Worm (Caenorhabditis elegans) whole organism, L4 larva: Measurements from ENCODE around the gene F52B10.3.
A peak's percentile ranks its signal among the peaks of the same experiment; 100 is the strongest.

Source experiments
- D1046.2 ChIP-seq: fragments of 200-800 bp; sonication (Bioruptor generic); IDR thresholded peaks from 2 replicates; pipeline ENCODE4 v1.3.6; 2022; ENCODE audit warnings: missing genetic modification characterization, missing compliant biosample characterization
- F26F4.8 ChIP-seq: fragments of 200-800 bp; sonication (Bioruptor generic); conservative IDR thresholded peaks from 2 replicates; pipeline ENCODE4 v1.3.6; 2022; ENCODE audit warnings: missing genetic modification characterization, missing compliant biosample characterization
- F44E2.7 ChIP-seq: fragments of 200-800 bp; sonication (Bioruptor generic); IDR thresholded peaks from 2 replicates; pipeline ENCODE4 v2.1.2; 2022; ENCODE audit warnings: missing genetic modification characterization, missing compliant biosample characterization
- T20F7.1 ChIP-seq: fragments of 200-800 bp; sonication (Bioruptor generic); optimal IDR thresholded peaks from 2 replicates; lab custom pipeline; 2018; ENCODE audit warnings: mild to moderate bottlenecking, missing genetic modification characterization, missing compliant biosample characterization
- Y105C5A.15 ChIP-seq: fragments of 200-800 bp; sonication (Bioruptor generic); IDR thresholded peaks from 2 replicates; pipeline ENCODE4 v1.3.6; 2022; ENCODE audit warnings: missing genetic modification characterization, missing compliant biosample characterization
- Y5F2A.4 ChIP-seq: fragments of 200-800 bp; sonication (Bioruptor generic); optimal IDR thresholded peaks from 2 replicates; lab custom pipeline; 2018; ENCODE audit warnings: mild to moderate bottlenecking, missing genetic modification characterization, missing compliant biosample characterization
- ZK337.2 ChIP-seq: fragments of 200-800 bp; sonication (Bioruptor generic); IDR thresholded peaks from 2 replicates; pipeline ENCODE4 v1.3.6; 2022; ENCODE audit warnings: missing genetic modification reagents, missing genetic modification characterization, missing compliant biosample characterization
- ama-1 ChIP-seq: fragments of 150-350 bp; optimal IDR thresholded peaks from 2 replicates; lab custom pipeline; 2014; ENCODE audit warnings: inconsistent platforms, mixed read lengths
- ceh-28 ChIP-seq: fragments of 150-350 bp; optimal IDR thresholded peaks from 2 replicates; lab custom pipeline; 2014; ENCODE audit warnings: missing biosample characterization, missing genetic modification reagents, missing genetic modification characterization
- ceh-32 ChIP-seq: sonication (generic microtip); optimal IDR thresholded peaks from 2 replicates; lab custom pipeline; 2016; ENCODE audit warnings: mild to moderate bottlenecking, missing genetic modification characterization, missing compliant biosample characterization; ENCODE audit not compliant: poor library complexity
- ceh-44 ChIP-seq: fragments of 200-800 bp; sonication (Bioruptor generic); IDR thresholded peaks from 2 replicates; pipeline ENCODE4 v1.3.6; 2022; ENCODE audit warnings: missing genetic modification reagents, missing genetic modification characterization, missing compliant biosample characterization
- ceh-82 ChIP-seq: sonication (generic microtip); optimal IDR thresholded peaks from 2 replicates; lab custom pipeline; 2017; ENCODE audit warnings: missing biosample characterization, missing genetic modification characterization
- daf-12 ChIP-seq: fragments of 150-350 bp; optimal IDR thresholded peaks from 2 replicates; lab custom pipeline; 2014; ENCODE audit warnings: missing biosample characterization, missing genetic modification reagents, missing genetic modification characterization
- daf-16 ChIP-seq, 3 experiments: sonication (generic microtip); optimal IDR thresholded peaks; 2 replicates each; lab custom pipeline; 2016 to 2017; ENCODE audit warnings: missing genetic modification characterization in 3 of 3, missing genetic modification reagents in 3 of 3, mild to moderate bottlenecking in 2 of 3, missing compliant biosample characterization in 2 of 3, missing biosample characterization in 1 of 3, moderate library complexity in 1 of 3
- daf-19 ChIP-seq: fragments of 200-800 bp; sonication (Bioruptor generic); conservative IDR thresholded peaks from 2 replicates; pipeline ENCODE4 v1.3.6; 2022; ENCODE audit warnings: missing genetic modification characterization, missing compliant biosample characterization
- daf-8 ChIP-seq: fragments of 200-800 bp; sonication (Bioruptor generic); IDR thresholded peaks from 2 replicates; pipeline ENCODE4 v1.3.6; 2022; ENCODE audit warnings: missing genetic modification characterization, missing compliant biosample characterization
- dmd-6 ChIP-seq: fragments of 200-800 bp; sonication (Bioruptor generic); IDR thresholded peaks from 2 replicates; pipeline ENCODE4 v1.3.6; 2022; ENCODE audit warnings: missing genetic modification reagents, missing genetic modification characterization, missing compliant biosample characterization
- dpl-1 ChIP-seq: fragments of 150-350 bp; optimal IDR thresholded peaks from 2 replicates; lab custom pipeline; 2014; ENCODE audit warnings: missing biosample characterization, missing genetic modification reagents, missing genetic modification characterization
- duxl-1 ChIP-seq: sonication (generic microtip); optimal IDR thresholded peaks from 2 replicates; lab custom pipeline; 2016; ENCODE audit warnings: mild to moderate bottlenecking, missing genetic modification characterization, moderate library complexity, missing compliant biosample characterization; ENCODE audit not compliant: poor library complexity
- dve-1 ChIP-seq: sonication (generic microtip); optimal IDR thresholded peaks from 2 replicates; lab custom pipeline; 2017; ENCODE audit warnings: antibody characterized with exemption, mild to moderate bottlenecking, missing genetic modification characterization, missing compliant biosample characterization; ENCODE audit not compliant: insufficient read depth
- egl-27 ChIP-seq: sonication (generic microtip); optimal IDR thresholded peaks from 3 replicates; lab custom pipeline; 2017; ENCODE audit warnings: missing biosample characterization, missing genetic modification reagents, missing genetic modification characterization
- fkh-10 ChIP-seq: fragments of 150-350 bp; optimal IDR thresholded peaks from 2 replicates; lab custom pipeline; 2014; ENCODE audit warnings: missing biosample characterization, missing genetic modification reagents, missing genetic modification characterization
- fos-1 ChIP-seq: fragments of 150-350 bp; optimal IDR thresholded peaks from 2 replicates; lab custom pipeline; 2014; ENCODE audit warnings: missing biosample characterization, missing genetic modification characterization
- gei-8 ChIP-seq: fragments of 200-800 bp; sonication (Bioruptor generic); optimal IDR thresholded peaks from 2 replicates; lab custom pipeline; 2018; ENCODE audit warnings: mild to moderate bottlenecking, missing genetic modification characterization, missing compliant biosample characterization
- hlh-11 ChIP-seq: fragments of 200-800 bp; sonication (Bioruptor generic); optimal IDR thresholded peaks from 2 replicates; lab custom pipeline; 2018; ENCODE audit warnings: mild to moderate bottlenecking, missing genetic modification characterization, missing compliant biosample characterization
- hlh-30 ChIP-seq: sonication (generic microtip); optimal IDR thresholded peaks from 2 replicates; lab custom pipeline; 2017; ENCODE audit warnings: antibody characterized with exemption, mild to moderate bottlenecking, missing genetic modification characterization, missing compliant biosample characterization; ENCODE audit not compliant: insufficient read depth
- lim-7 ChIP-seq: fragments of 200-800 bp; sonication (Bioruptor generic); IDR thresholded peaks from 2 replicates; pipeline ENCODE4 v1.3.6; 2022; ENCODE audit warnings: missing genetic modification characterization, missing compliant biosample characterization
- lin-29 ChIP-seq: fragments of 200-800 bp; sonication (Bioruptor generic); IDR thresholded peaks from 2 replicates; pipeline ENCODE4 v1.3.6; 2022; ENCODE audit warnings: missing genetic modification reagents, missing genetic modification characterization, missing compliant biosample characterization
- lin-39 ChIP-seq: fragments of 150-350 bp; optimal IDR thresholded peaks from 2 replicates; lab custom pipeline; 2014; ENCODE audit warnings: missing biosample characterization, missing genetic modification reagents, missing genetic modification characterization
- lir-3 ChIP-seq: sonication (generic microtip); optimal IDR thresholded peaks from 2 replicates; lab custom pipeline; 2016; ENCODE audit warnings: mild to moderate bottlenecking, missing genetic modification characterization, missing compliant biosample characterization
- madf-9 ChIP-seq: fragments of 200-800 bp; sonication (Bioruptor generic); conservative IDR thresholded peaks from 2 replicates; pipeline ENCODE4 v1.3.6; 2022; ENCODE audit warnings: missing genetic modification reagents, missing genetic modification characterization, missing compliant biosample characterization
- mdl-1 ChIP-seq, 2 experiments: fragments of 150-350 bp in 1 of 2; sonication (generic microtip) in 1 of 2; optimal IDR thresholded peaks; 2 replicates each; lab custom pipeline; 2014 to 2017; ENCODE audit warnings: missing biosample characterization in 2 of 2, missing genetic modification characterization in 2 of 2
- mdt-29 ChIP-seq: fragments of 200-800 bp; sonication (Bioruptor generic); IDR thresholded peaks from 2 replicates; pipeline ENCODE4 v1.3.6; 2022; ENCODE audit warnings: missing genetic modification reagents, missing genetic modification characterization, missing compliant biosample characterization
- mxl-2 ChIP-seq: fragments of 200-800 bp; sonication (Bioruptor generic); conservative IDR thresholded peaks from 2 replicates; pipeline ENCODE4 v1.3.6; 2022; ENCODE audit warnings: missing genetic modification reagents, missing genetic modification characterization, missing compliant biosample characterization
- mxl-3 ChIP-seq: fragments of 200-800 bp; sonication (Bioruptor generic); optimal IDR thresholded peaks from 2 replicates; lab custom pipeline; 2018; ENCODE audit warnings: mild to moderate bottlenecking, missing genetic modification characterization, missing compliant biosample characterization
- nhr-111 ChIP-seq: fragments of 200-800 bp; sonication (Bioruptor generic); optimal IDR thresholded peaks from 2 replicates; lab custom pipeline; 2018; ENCODE audit warnings: mild to moderate bottlenecking, missing genetic modification characterization, missing compliant biosample characterization
- nhr-237 ChIP-seq: sonication (generic microtip); optimal IDR thresholded peaks from 2 replicates; lab custom pipeline; 2017; ENCODE audit warnings: missing biosample characterization, missing genetic modification characterization
- nhr-28 ChIP-seq: fragments of 150-350 bp; optimal IDR thresholded peaks from 2 replicates; lab custom pipeline; 2014; ENCODE audit warnings: missing biosample characterization, missing genetic modification characterization
- nhr-48 ChIP-seq: sonication (generic microtip); optimal IDR thresholded peaks from 2 replicates; lab custom pipeline; 2016; ENCODE audit warnings: mild to moderate bottlenecking, missing genetic modification characterization, missing compliant biosample characterization
- nhr-6 ChIP-seq: fragments of 150-350 bp; optimal IDR thresholded peaks from 2 replicates; lab custom pipeline; 2014; ENCODE audit warnings: missing biosample characterization, missing genetic modification characterization
- nhr-76 ChIP-seq: fragments of 150-350 bp; optimal IDR thresholded peaks from 2 replicates; lab custom pipeline; 2014; ENCODE audit warnings: missing biosample characterization, missing genetic modification characterization
- nhr-77 ChIP-seq: fragments of 150-350 bp; optimal IDR thresholded peaks from 2 replicates; lab custom pipeline; 2014; ENCODE audit warnings: missing biosample characterization, missing genetic modification characterization
- rbr-2 ChIP-seq: sonication (generic microtip); optimal IDR thresholded peaks from 2 replicates; lab custom pipeline; 2016; ENCODE audit warnings: missing genotype, missing genetic modification characterization, missing compliant biosample characterization
- sdz-12 ChIP-seq: fragments of 200-800 bp; sonication (Bioruptor generic); optimal IDR thresholded peaks from 2 replicates; lab custom pipeline; 2018; ENCODE audit warnings: mild to moderate bottlenecking, missing genetic modification characterization, missing compliant biosample characterization
- snpc-1.2 ChIP-seq: fragments of 200-800 bp; sonication (Bioruptor generic); IDR thresholded peaks from 2 replicates; pipeline ENCODE4 v1.3.6; 2022; ENCODE audit warnings: missing genetic modification reagents, missing genetic modification characterization, missing compliant biosample characterization
- snpc-4 ChIP-seq: fragments of 150-350 bp; optimal IDR thresholded peaks from 2 replicates; lab custom pipeline; 2014; ENCODE audit warnings: missing biosample characterization, missing genetic modification characterization
- unc-39 ChIP-seq: sonication (generic microtip); optimal IDR thresholded peaks from 2 replicates; lab custom pipeline; 2017; ENCODE audit warnings: missing biosample characterization, missing genetic modification characterization
- vab-7 ChIP-seq: fragments of 200-800 bp; sonication (Bioruptor generic); IDR thresholded peaks from 2 replicates; pipeline ENCODE4 v1.3.6; 2022; ENCODE audit warnings: missing genetic modification reagents, missing genetic modification characterization, missing compliant biosample characterization
- zag-1 ChIP-seq: fragments of 150-350 bp; optimal IDR thresholded peaks from 2 replicates; lab custom pipeline; 2014; ENCODE audit warnings: missing biosample characterization, missing genetic modification characterization
- zip-11 ChIP-seq: fragments of 200-800 bp; sonication (Bioruptor generic); IDR thresholded peaks from 2 replicates; pipeline ENCODE4 v1.3.6; 2022; ENCODE audit warnings: missing genetic modification characterization, missing compliant biosample characterization

Gene F52B10.3

DNA sequence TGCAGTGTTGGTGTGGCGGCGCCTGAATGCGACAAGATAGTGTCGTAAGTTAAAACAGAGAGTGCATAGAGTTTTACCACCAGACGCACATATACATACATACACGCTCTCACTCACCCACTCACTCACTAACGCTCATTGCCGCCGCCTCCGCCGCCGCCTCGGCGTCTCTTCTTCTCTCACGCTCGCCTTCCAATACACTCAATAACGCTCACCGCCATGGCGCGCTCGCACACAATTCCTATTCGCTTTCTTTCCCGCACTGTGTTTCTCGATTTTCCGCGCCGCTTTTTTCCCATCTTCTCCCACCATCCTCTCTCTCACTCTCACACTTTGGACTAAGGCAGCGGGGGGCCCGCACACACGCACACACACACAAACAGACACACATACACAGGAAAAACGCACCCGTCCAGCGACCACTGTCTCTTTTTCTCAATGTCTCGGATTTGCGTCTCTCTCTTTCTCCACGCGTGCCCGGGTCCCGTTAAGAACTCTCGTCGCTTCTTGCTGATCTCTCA lies 45.7 kb downstream of the F52B10.3 start, which contains the start of gene kin-29 (continued):
- TF ChIP-seq lin-29 (GFP tag; lab: Robert Waterston, UW) = no peak
- TF ChIP-seq unc-39 (tag; lab: Kevin White, UChicago) = no peak
- no peak for TF ChIP-seq mxl-2 (GFP tag; lab: Robert Waterston, UW)
- peak; percentile 23 for TF ChIP-seq ama-1 (lab: Kevin White, UChicago)
- no peak for TF ChIP-seq mdt-29 (GFP tag; lab: Robert Waterston, UW)
- TF ChIP-seq dve-1 = peak; percentile 93
- peak; percentile 72 to 93 for TF ChIP-seq mdl-1 (tag; optimal IDR thresholded peaks at IDR 0.05; lab: Kevin White, UChicago)
- TF ChIP-seq nhr-28 (tag; lab: Kevin White, UChicago) = peak; percentile 89
- TF ChIP-seq F44E2.7 (GFP tag; lab: Robert Waterston, UW) = no peak
- no peak for TF ChIP-seq lir-3 (tag; lab: Kevin White, UChicago)
- peak; percentile 74 for TF ChIP-seq dmd-6 (GFP tag; lab: Robert Waterston, UW)
- TF ChIP-seq nhr-77 (tag; lab: Kevin White, UChicago) = peak; percentile 67
- TF ChIP-seq lim-7 (GFP tag; lab: Robert Waterston, UW) = no peak
- TF ChIP-seq ceh-44 (GFP tag; lab: Robert Waterston, UW) = no peak
- peak; percentile 39 for TF ChIP-seq dpl-1 (GFP tag; lab: Kevin White, UChicago)
- TF ChIP-seq gei-8 (GFP tag; lab: Kevin White, UChicago) = peak; percentile 42
- TF ChIP-seq D1046.2 (GFP tag; lab: Robert Waterston, UW) = no peak
- peak; percentile 95 for TF ChIP-seq rbr-2 (tag; lab: Kevin White, UChicago)
- no peak for TF ChIP-seq egl-27 (tag; lab: Kevin White, UChicago)
- TF ChIP-seq nhr-48 (tag; lab: Kevin White, UChicago) = peak; percentile 80
- TF ChIP-seq vab-7 (GFP tag; lab: Robert Waterston, UW) = peak; percentile 54; the same call in 1 of the 2 replicates
- peak; percentile 57 for TF ChIP-seq T20F7.1 (GFP tag; lab: Kevin White, UChicago)
- TF ChIP-seq sdz-12 = no peak
- TF ChIP-seq snpc-4 (tag; lab: Kevin White, UChicago) = no peak
- TF ChIP-seq snpc-1.2 (GFP tag; lab: Robert Waterston, UW) = 0 out of 2 replicates have a peak, but pooled peaks have one; percentile 18
- peak; percentile 85 for TF ChIP-seq mxl-3
- TF ChIP-seq F26F4.8 (GFP tag; lab: Robert Waterston, UW) = no peak
- TF ChIP-seq ceh-28 (tag; lab: Kevin White, UChicago) = peak; percentile 62
- TF ChIP-seq fos-1 (tag; lab: Kevin White, UChicago) = no peak
- no peak for TF ChIP-seq ZK337.2 (GFP tag; lab: Robert Waterston, UW)
- TF ChIP-seq nhr-237 (tag; lab: Kevin White, UChicago) = peak; percentile 8
- TF ChIP-seq daf-8 = no peak
- no peak for TF ChIP-seq ceh-82 (tag; lab: Kevin White, UChicago)
- no peak for TF ChIP-seq zag-1
- TF ChIP-seq daf-19 (GFP tag; lab: Robert Waterston, UW) = no peak
- TF ChIP-seq fkh-10 (GFP tag; lab: Kevin White, UChicago) = peak; percentile 93
- TF ChIP-seq ceh-32 (tag; lab: Kevin White, UChicago) = peak; percentile 46
- no peak for TF ChIP-seq nhr-6 (tag; lab: Kevin White, UChicago)
- TF ChIP-seq daf-12 (tag; lab: Kevin White, UChicago) = no peak
- TF ChIP-seq madf-9 (GFP tag; lab: Robert Waterston, UW) = peak; percentile 90
- TF ChIP-seq lin-39 (tag; lab: Kevin White, UChicago) = no peak
- TF ChIP-seq hlh-11 (tag; lab: Kevin White, UChicago) = peak; percentile 95
- peak; percentile 34 for TF ChIP-seq nhr-76
- peak; percentile 53 for TF ChIP-seq duxl-1 (tag; lab: Kevin White, UChicago)
- TF ChIP-seq nhr-111 = no peak
- TF ChIP-seq hlh-30 = peak; percentile 76
- no peak for TF ChIP-seq Y105C5A.15 (GFP tag; lab: Robert Waterston, UW)
- TF ChIP-seq daf-16 (GFP tag; optimal IDR thresholded peaks at IDR 0.05; lab: Kevin White, UChicago) = peak; percentile 68 to 79
- TF ChIP-seq daf-16 (tag; optimal IDR thresholded peaks at IDR 0.05; lab: Kevin White, UChicago) = peak; percentile 79
- no peak for TF ChIP-seq zip-11
- no peak for TF ChIP-seq Y5F2A.4 (GFP tag; lab: Kevin White, UChicago)
